Worm (Caenorhabditis elegans) whole organism, L1 larva: ENCODE data around the gene ZK418.13.

Source experiments
- C34B4.2 ChIP-seq: sonication (generic microtip); optimal IDR thresholded peaks from 2 replicates; lab custom pipeline; 2017; ENCODE audit warnings: mild to moderate bottlenecking, missing genetic modification characterization, missing compliant biosample characterization
- aha-1 ChIP-seq: fragments of 150-350 bp; optimal IDR thresholded peaks from 2 replicates; lab custom pipeline; 2014; ENCODE audit warnings: missing biosample characterization, missing genetic modification characterization
- blmp-1 ChIP-seq: fragments of 150-350 bp; optimal IDR thresholded peaks from 2 replicates; lab custom pipeline; 2014; ENCODE audit warnings: missing biosample characterization, missing genetic modification characterization
- dpl-1 ChIP-seq, 3 experiments: fragments of 150-350 bp in 2 of 3; sonication (generic microtip) in 1 of 3; optimal IDR thresholded peaks; 2 replicates each; lab custom pipeline; 2014 to 2017; ENCODE audit warnings: missing biosample characterization in 3 of 3, missing genetic modification characterization in 3 of 3, missing genetic modification reagents in 3 of 3
- efl-1 ChIP-seq, 4 experiments: fragments of 150-350 bp; optimal IDR thresholded peaks in 3 of 4; peaks in 1 of 4; 1 replicate in 1 of 4; 2 replicates in 3 of 4; lab custom pipeline; 2014; ENCODE audit warnings: missing biosample characterization in 2 of 4, missing genetic modification characterization in 2 of 4, missing genetic modification reagents in 2 of 4
- egl-27 ChIP-seq, 2 experiments: fragments of 150-350 bp in 1 of 2; sonication (generic microtip); optimal IDR thresholded peaks; 3 replicates each; lab custom pipeline; 2017 to 2018; ENCODE audit warnings: missing biosample characterization in 2 of 2, missing genetic modification characterization in 2 of 2, missing genetic modification reagents in 2 of 2
- elt-3 ChIP-seq, 6 experiments: fragments of 150-350 bp in 1 of 6; sonication (generic microtip); optimal IDR thresholded peaks; 2 replicates each; lab custom pipeline; 2017 to 2018; ENCODE audit warnings: missing biosample characterization in 6 of 6, missing genetic modification characterization in 6 of 6, inconsistent platforms in 1 of 6
- grh-1 ChIP-seq: fragments of 200-800 bp; sonication (Bioruptor generic); IDR thresholded peaks from 2 replicates; pipeline ENCODE4 v1.3.6; 2022; ENCODE audit warnings: missing genetic modification reagents, missing genetic modification characterization, missing compliant biosample characterization
- hlh-17 ChIP-seq: fragments of 200-800 bp; sonication (Bioruptor generic); optimal IDR thresholded peaks from 2 replicates; lab custom pipeline; 2018; ENCODE audit warnings: missing genetic modification characterization, mild to moderate bottlenecking, missing compliant biosample characterization, moderate library complexity, borderline replicate concordance
- hlh-4 ChIP-seq: sonication (generic microtip); optimal IDR thresholded peaks from 2 replicates; lab custom pipeline; 2016; ENCODE audit warnings: mild to moderate bottlenecking, missing genetic modification characterization, missing compliant biosample characterization
- lin-14 ChIP-seq: fragments of 200-800 bp; sonication (Bioruptor generic); optimal IDR thresholded peaks from 2 replicates; lab custom pipeline; 2018; ENCODE audit warnings: mild to moderate bottlenecking, missing genetic modification characterization, moderate library complexity, missing compliant biosample characterization
- lin-15B ChIP-seq: fragments of 150-350 bp; sonication (generic microtip); optimal IDR thresholded peaks from 3 replicates; lab custom pipeline; 2014; ENCODE audit warnings: missing biosample characterization, missing genetic modification characterization
- lin-35 ChIP-seq, 2 experiments: fragments of 150-350 bp; optimal IDR thresholded peaks; 2 replicates each; lab custom pipeline; 2014; ENCODE audit warnings: missing biosample characterization in 2 of 2, missing genetic modification characterization in 2 of 2, missing genetic modification reagents in 2 of 2
- lir-3 ChIP-seq: sonication (generic microtip); optimal IDR thresholded peaks from 2 replicates; lab custom pipeline; 2016; ENCODE audit warnings: mild to moderate bottlenecking, missing genetic modification characterization, moderate library complexity, missing compliant biosample characterization; ENCODE audit not compliant: poor library complexity
- lsy-2 ChIP-seq, 2 experiments: fragments of 150-350 bp; optimal IDR thresholded peaks; 2 replicates each; lab custom pipeline; 2014; ENCODE audit warnings: missing biosample characterization in 2 of 2, missing genetic modification characterization in 2 of 2
- mab-9 ChIP-seq: fragments of 200-800 bp; sonication (Bioruptor generic); IDR thresholded peaks from 2 replicates; pipeline ENCODE4 v1.3.6; 2022; ENCODE audit warnings: missing genetic modification reagents, missing genetic modification characterization, missing compliant biosample characterization
- mdl-1 ChIP-seq, 2 experiments: fragments of 150-350 bp; optimal IDR thresholded peaks; 2 replicates each; lab custom pipeline; 2014 to 2017; ENCODE audit warnings: missing biosample characterization in 2 of 2, missing genetic modification characterization in 2 of 2, inconsistent platforms in 1 of 2
- mep-1 ChIP-seq: fragments of 150-350 bp; optimal IDR thresholded peaks from 2 replicates; lab custom pipeline; 2014; ENCODE audit warnings: missing biosample characterization, missing genetic modification characterization
- nhr-11 ChIP-seq: fragments of 150-350 bp; optimal IDR thresholded peaks from 2 replicates; lab custom pipeline; 2014; ENCODE audit warnings: missing biosample characterization, missing genetic modification characterization
- nhr-12 ChIP-seq: sonication (generic microtip); optimal IDR thresholded peaks from 2 replicates; lab custom pipeline; 2017; ENCODE audit warnings: missing biosample characterization, missing genetic modification characterization
- nhr-20 ChIP-seq: sonication (generic microtip); optimal IDR thresholded peaks from 2 replicates; lab custom pipeline; 2016; ENCODE audit warnings: mild to moderate bottlenecking, missing genetic modification characterization, missing compliant biosample characterization
- nhr-28 ChIP-seq: fragments of 150-350 bp; optimal IDR thresholded peaks from 2 replicates; lab custom pipeline; 2014; ENCODE audit warnings: missing biosample characterization, missing genetic modification characterization
- nhr-47 ChIP-seq: sonication (generic microtip); optimal IDR thresholded peaks from 2 replicates; lab custom pipeline; 2016; ENCODE audit warnings: mild to moderate bottlenecking, missing genetic modification characterization, moderate library complexity, missing compliant biosample characterization
- nhr-76 ChIP-seq: sonication (generic microtip); optimal IDR thresholded peaks from 2 replicates; lab custom pipeline; 2017; ENCODE audit warnings: missing biosample characterization, missing genetic modification characterization
- nhr-84 ChIP-seq: sonication (generic microtip); optimal IDR thresholded peaks from 2 replicates; lab custom pipeline; 2017; ENCODE audit warnings: missing biosample characterization, missing genetic modification characterization
- nhr-85 ChIP-seq: sonication (generic microtip); peaks from one replicate; lab custom pipeline; 2016; ENCODE audit warnings: missing genetic modification characterization, inconsistent platforms, missing compliant biosample characterization
- nhr-90 ChIP-seq: sonication (generic microtip); optimal IDR thresholded peaks from 2 replicates; lab custom pipeline; 2016; ENCODE audit warnings: mild to moderate bottlenecking, missing genetic modification characterization, missing compliant biosample characterization; ENCODE audit not compliant: poor library complexity
- pag-3 ChIP-seq: sonication (generic microtip); optimal IDR thresholded peaks from 2 replicates; lab custom pipeline; 2017; ENCODE audit warnings: missing genetic modification characterization, mild to moderate bottlenecking, missing compliant biosample characterization, antibody characterized with exemption, borderline replicate concordance; ENCODE audit not compliant: insufficient read depth
- pax-3 ChIP-seq: fragments of 200-800 bp; sonication (Bioruptor generic); optimal IDR thresholded peaks from 2 replicates; lab custom pipeline; 2018; ENCODE audit warnings: mild to moderate bottlenecking, missing genetic modification characterization, moderate library complexity, missing compliant biosample characterization
- pqm-1 ChIP-seq: sonication (generic microtip); optimal IDR thresholded peaks from 3 replicates; lab custom pipeline; 2017; ENCODE audit warnings: missing biosample characterization, missing genetic modification characterization
- rnt-1 ChIP-seq: sonication (generic microtip); optimal IDR thresholded peaks from 2 replicates; lab custom pipeline; 2016; ENCODE audit warnings: mild to moderate bottlenecking, missing genetic modification characterization, moderate library complexity, missing compliant biosample characterization
- snpc-4 ChIP-seq: fragments of 150-350 bp; optimal IDR thresholded peaks from 2 replicates; lab custom pipeline; 2014; ENCODE audit warnings: missing biosample characterization, missing genetic modification characterization
- snu-23 ChIP-seq: sonication (generic microtip); optimal IDR thresholded peaks from 2 replicates; lab custom pipeline; 2016; ENCODE audit warnings: missing genetic modification characterization, missing compliant biosample characterization
- sptf-1 ChIP-seq: fragments of 150-350 bp; optimal IDR thresholded peaks from 2 replicates; lab custom pipeline; 2014; ENCODE audit warnings: missing biosample characterization, missing genetic modification characterization
- sup-37 ChIP-seq: fragments of 200-800 bp; sonication (Bioruptor generic); optimal IDR thresholded peaks from 2 replicates; lab custom pipeline; 2018; ENCODE audit warnings: mild to moderate bottlenecking, missing genetic modification characterization, missing compliant biosample characterization
- swsn-7 ChIP-seq: sonication (generic microtip); optimal IDR thresholded peaks from 2 replicates; lab custom pipeline; 2016; ENCODE audit warnings: missing genetic modification characterization, missing compliant biosample characterization
- unc-30 ChIP-seq: sonication (generic microtip); optimal IDR thresholded peaks from 2 replicates; lab custom pipeline; 2017; ENCODE audit warnings: missing biosample characterization, missing genetic modification characterization
- unc-98 ChIP-seq: fragments of 200-800 bp; sonication (Bioruptor generic); IDR thresholded peaks from 2 replicates; pipeline ENCODE4 v1.3.6; 2022; ENCODE audit warnings: missing genetic modification characterization, missing compliant biosample characterization

Gene ZK418.13

DNA sequence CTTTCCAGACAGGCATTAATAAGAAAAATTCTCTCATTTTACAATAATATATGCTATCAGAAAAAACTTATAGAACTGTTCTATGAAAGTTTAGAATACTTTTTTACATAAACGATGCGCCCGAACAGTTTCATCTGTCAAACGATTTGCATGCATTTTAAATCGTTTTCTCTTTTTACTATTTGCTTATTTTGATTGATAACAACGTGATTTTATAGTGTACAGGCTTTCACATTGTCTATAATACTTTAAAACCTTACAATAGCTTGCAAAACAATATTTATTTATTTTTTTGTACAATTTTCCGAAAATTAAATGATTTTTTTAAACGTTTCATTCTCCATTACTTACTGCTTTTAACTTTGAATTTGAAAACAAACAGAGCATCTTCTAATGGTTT, 30.6 kb downstream of the ZK418.13 start, which contains the start of gene R01H2.7:
Gene R01H2.7 (minus strand): TSS at position 101 of the 400 bp plus-strand sequence.
- TF ChIP-seq hlh-4 (tag; lab: Kevin White, UChicago): no peak
- no peak for TF ChIP-seq lin-14 (GFP tag; lab: Kevin White, UChicago)
- TF ChIP-seq pag-3 (tag; lab: Kevin White, UChicago): no peak
- TF ChIP-seq snu-23 (GFP tag; lab: Kevin White, UChicago): no peak
- TF ChIP-seq mab-9: no peak
- TF ChIP-seq lir-3 (tag; lab: Kevin White, UChicago): no peak

- peak; percentile 19 to 92 for TF ChIP-seq efl-1 (optimal IDR thresholded peaks at IDR 0.05; lab: Kevin White, UChicago)
- TF ChIP-seq efl-1 (GFP tag; optimal IDR thresholded peaks at IDR 0.05 in 1 of 2; lab: Kevin White, UChicago): peak; percentile 59 to 91
- peak; percentile 45 for TF ChIP-seq blmp-1 (tag; lab: Kevin White, UChicago)
- TF ChIP-seq dpl-1 (GFP tag; optimal IDR thresholded peaks at IDR 0.05; lab: Kevin White, UChicago): peak in 2 of 3 experiments; percentile 14 to 33
- TF ChIP-seq unc-30: no peak
Observed at ce11 chrIII:7034252-7035223, 41.7 kb downstream of the ZK418.13 start.

ce11 chrIII:7032070-7032469, 44.2 kb downstream of the ZK418.13 start:
- no peak for TF ChIP-seq lin-15B (tag; lab: Kevin White, UChicago)
- peak; percentile 16 for TF ChIP-seq lin-14 (GFP tag; lab: Kevin White, UChicago)
- peak; percentile 26 for TF ChIP-seq blmp-1 (tag; lab: Kevin White, UChicago)
- no peak for TF ChIP-seq elt-3 (tag; optimal IDR thresholded peaks at IDR 0.05; lab: Kevin White, UChicago)
- no peak for TF ChIP-seq swsn-7 (tag; lab: Kevin White, UChicago)
- TF ChIP-seq grh-1 (GFP tag; lab: Robert Waterston, UW): 0 out of 2 replicates have a peak, but pooled peaks have one; percentile 13
- TF ChIP-seq efl-1 (optimal IDR thresholded peaks at IDR 0.05; lab: Kevin White, UChicago): no peak
- peak in 1 of 2 experiments; percentile 55 for TF ChIP-seq efl-1 (GFP tag; optimal IDR thresholded peaks at IDR 0.05 in 1 of 2; lab: Kevin White, UChicago)
- TF ChIP-seq nhr-28 (tag; lab: Kevin White, UChicago): no peak
- TF ChIP-seq C34B4.2 (tag; lab: Kevin White, UChicago): no peak
- TF ChIP-seq lin-35 (GFP tag; optimal IDR thresholded peaks at IDR 0.05; lab: Kevin White, UChicago): peak in 1 of 2 experiments; percentile 2
- TF ChIP-seq dpl-1 (GFP tag; optimal IDR thresholded peaks at IDR 0.05; lab: Kevin White, UChicago): no peak
- no peak for TF ChIP-seq snpc-4 (tag; lab: Kevin White, UChicago)
- no peak for TF ChIP-seq pqm-1 (tag; lab: Kevin White, UChicago)
- peak; percentile 15 for TF ChIP-seq snu-23 (GFP tag; lab: Kevin White, UChicago)
- peak; percentile 12 for TF ChIP-seq mep-1

DNA sequence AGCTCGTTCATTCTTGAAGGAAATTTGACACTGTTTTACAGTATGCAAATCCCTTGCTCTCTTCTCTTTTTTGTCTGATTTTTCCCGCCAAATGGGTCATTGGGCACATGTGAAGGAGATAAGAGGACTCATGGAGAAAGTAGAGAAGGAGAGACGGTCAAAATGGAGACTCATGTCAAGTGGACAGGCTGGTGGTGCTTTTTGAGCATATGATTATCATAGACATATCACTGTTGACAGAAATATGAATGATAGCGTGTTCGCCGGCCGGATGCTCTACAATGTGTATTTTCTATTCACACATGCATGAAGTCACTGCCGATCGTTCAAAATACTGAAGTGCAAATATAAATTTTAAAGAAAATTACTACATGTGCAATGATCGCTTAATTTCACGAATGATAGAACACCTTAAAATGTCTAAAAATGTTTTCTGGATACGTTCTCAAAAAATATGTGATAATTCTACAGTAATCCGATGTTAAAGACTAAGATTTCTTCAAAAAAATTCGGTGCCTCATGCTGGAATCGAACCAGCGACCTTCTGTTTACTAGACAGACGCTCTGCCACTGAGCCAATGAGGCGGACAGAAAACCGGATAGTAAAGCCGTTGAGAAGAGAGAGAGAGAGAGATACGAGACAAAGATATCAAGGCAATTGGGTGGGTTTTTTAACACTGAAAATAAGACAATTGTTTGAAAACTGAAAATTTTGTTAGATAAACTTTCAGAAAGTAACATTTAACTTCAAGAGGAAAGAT, 46.1 kb downstream of the ZK418.13 start:
- TF ChIP-seq rnt-1 (tag; lab: Kevin White, UChicago): peak; percentile 49
- peak; percentile 60 to 63 for TF ChIP-seq lsy-2 (tag; optimal IDR thresholded peaks at IDR 0.05; lab: Kevin White, UChicago)
- no peak for TF ChIP-seq hlh-17 (GFP tag; lab: Kevin White, UChicago)
- no peak for TF ChIP-seq egl-27 (tag; optimal IDR thresholded peaks at IDR 0.05; lab: Kevin White, UChicago)
- no peak for TF ChIP-seq pag-3 (tag; lab: Kevin White, UChicago)
- no peak for TF ChIP-seq nhr-84 (tag; lab: Kevin White, UChicago)
- TF ChIP-seq nhr-11 (tag; lab: Kevin White, UChicago): no peak
- no peak for TF ChIP-seq sup-37 (GFP tag; lab: Kevin White, UChicago)
- TF ChIP-seq nhr-47 (tag; lab: Kevin White, UChicago): peak; percentile 53
- TF ChIP-seq lin-35 (GFP tag; optimal IDR thresholded peaks at IDR 0.05; lab: Kevin White, UChicago): peak; percentile 30 to 57
- TF ChIP-seq efl-1 (optimal IDR thresholded peaks at IDR 0.05; lab: Kevin White, UChicago): peak; percentile 31 to 53
- TF ChIP-seq efl-1 (GFP tag; optimal IDR thresholded peaks at IDR 0.05 in 1 of 2; lab: Kevin White, UChicago): peak; percentile 8 to 90
- TF ChIP-seq mdl-1 (tag; optimal IDR thresholded peaks at IDR 0.05; lab: Kevin White, UChicago): peak in 1 of 2 experiments; percentile 25
- TF ChIP-seq aha-1 (tag; lab: Kevin White, UChicago): no peak
- TF ChIP-seq nhr-85: no peak
- peak; percentile 31 for TF ChIP-seq nhr-90 (tag; lab: Kevin White, UChicago)
- TF ChIP-seq nhr-76: no peak
- peak; percentile 33 for TF ChIP-seq nhr-20 (tag; lab: Kevin White, UChicago)
- peak in 1 of 6 experiments; percentile 1 for TF ChIP-seq elt-3 (tag; optimal IDR thresholded peaks at IDR 0.05; lab: Kevin White, UChicago)
- no peak for TF ChIP-seq C34B4.2 (tag; lab: Kevin White, UChicago)
- peak; percentile 15 for TF ChIP-seq pax-3
- no peak for TF ChIP-seq nhr-12 (tag; lab: Kevin White, UChicago)
- TF ChIP-seq unc-98 (GFP tag; lab: Robert Waterston, UW): no peak
- TF ChIP-seq unc-30: no peak
- TF ChIP-seq snpc-4 (tag; lab: Kevin White, UChicago): peak; percentile 85
- TF ChIP-seq swsn-7 (tag; lab: Kevin White, UChicago): peak; percentile 41
- TF ChIP-seq sptf-1 (tag; lab: Kevin White, UChicago): no peak
